Worm (Caenorhabditis elegans) whole organism, midembryonic: ENCODE measurements around the gene F14F7.5.

Experiments
- med-1 ChIP-seq: sonication (generic microtip); optimal IDR thresholded peaks from 2 replicates; lab custom pipeline; 2017; ENCODE audit warnings: missing genetic modification characterization, mild to moderate bottlenecking, missing compliant biosample characterization, antibody characterized with exemption, missing genetic modification reagents; ENCODE audit not compliant: insufficient read depth
- ztf-23 ChIP-seq: fragments of 200-800 bp; sonication (Bioruptor generic); IDR thresholded peaks from 2 replicates; pipeline ENCODE4 v1.3.6; 2022; ENCODE audit warnings: missing genetic modification reagents, missing genetic modification characterization, missing compliant biosample characterization
- ztf-29 ChIP-seq: fragments of 200-800 bp; sonication (Bioruptor generic); IDR thresholded peaks from 2 replicates; pipeline ENCODE4 v1.3.6; 2022; ENCODE audit warnings: missing genetic modification reagents, missing genetic modification characterization, missing compliant biosample characterization

DNA sequence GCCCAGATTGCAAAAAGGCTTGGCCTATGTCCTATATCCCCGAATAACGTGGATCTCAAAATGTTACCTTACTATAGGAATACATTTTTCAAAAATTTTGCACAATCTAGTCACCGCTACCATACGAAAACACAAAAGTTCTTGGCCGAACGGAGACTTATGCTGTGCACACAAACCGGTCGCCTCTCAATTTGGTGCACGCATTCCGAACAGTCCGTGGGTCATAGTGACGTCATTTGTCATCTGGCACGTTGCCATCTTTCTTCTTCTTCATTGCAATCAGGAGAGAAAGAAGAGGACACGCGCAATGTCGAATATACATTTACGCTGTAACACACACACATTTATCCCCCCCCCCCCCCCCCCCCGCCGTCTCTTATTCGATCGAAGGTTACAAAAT, 33.9 kb downstream of the F14F7.5 start:
- TF ChIP-seq ztf-23 (GFP tag; lab: Robert Waterston, UW) (no peak), med-1 (no peak), ztf-29 (GFP tag; lab: Robert Waterston, UW) (no peak)
